Worm (Caenorhabditis elegans) whole organism, young adult: ENCODE results near the gene saps-1.

Experiments used
- B0019.2 ChIP-seq: fragments of 200-800 bp; sonication (Bioruptor generic); conservative IDR thresholded peaks from 2 replicates; pipeline ENCODE4 v1.3.6; 2022; ENCODE audit warnings: missing genetic modification reagents, missing genetic modification characterization, missing compliant biosample characterization
- B0336.3 ChIP-seq: fragments of 200-800 bp; sonication (Bioruptor generic); IDR thresholded peaks from 2 replicates; pipeline ENCODE4 v1.3.6; 2022; ENCODE audit warnings: missing genetic modification characterization, missing compliant biosample characterization
- C06A6.2 ChIP-seq: fragments of 200-800 bp; sonication (Bioruptor generic); conservative IDR thresholded peaks from 2 replicates; pipeline ENCODE4 v1.3.6; 2022; ENCODE audit warnings: missing genetic modification characterization, missing compliant biosample characterization
- C17E4.6 ChIP-seq: fragments of 200-800 bp; sonication (Bioruptor generic); IDR thresholded peaks from 2 replicates; pipeline ENCODE4 v1.3.6; 2022; ENCODE audit warnings: missing genetic modification reagents, missing genetic modification characterization, missing compliant biosample characterization
- D2030.7 ChIP-seq: fragments of 200-800 bp; sonication (Bioruptor generic); IDR thresholded peaks from 2 replicates; pipeline ENCODE4 v1.3.6; 2022; ENCODE audit warnings: missing genetic modification reagents, missing genetic modification characterization, missing compliant biosample characterization
- F33H1.4 ChIP-seq: fragments of 200-800 bp; sonication (Bioruptor generic); IDR thresholded peaks from 2 replicates; pipeline ENCODE4 v1.3.6; 2022; ENCODE audit warnings: missing genetic modification reagents, missing genetic modification characterization, missing compliant biosample characterization
- F57C9.4 ChIP-seq: sonication (generic microtip); optimal IDR thresholded peaks from 2 replicates; lab custom pipeline; 2017; ENCODE audit warnings: mild to moderate bottlenecking, missing genetic modification characterization, missing compliant biosample characterization
- Y79H2A.3 ChIP-seq: fragments of 200-800 bp; sonication (Bioruptor generic); conservative IDR thresholded peaks from 2 replicates; pipeline ENCODE4 v1.3.6; 2022; ENCODE audit warnings: missing genetic modification reagents, missing genetic modification characterization, missing compliant biosample characterization
- akir-1 ChIP-seq: fragments of 200-800 bp; sonication (Bioruptor generic); optimal IDR thresholded peaks from 2 replicates; lab custom pipeline; 2018; ENCODE audit warnings: mild to moderate bottlenecking, missing genetic modification characterization, moderate library complexity, missing compliant biosample characterization
- aptf-2 ChIP-seq: fragments of 200-800 bp; sonication (Bioruptor generic); conservative IDR thresholded peaks from 2 replicates; pipeline ENCODE4 v1.3.6; 2022; ENCODE audit warnings: missing genetic modification reagents, missing genetic modification characterization, missing compliant biosample characterization
- aptf-3 ChIP-seq: fragments of 200-800 bp; sonication (Bioruptor generic); IDR thresholded peaks from 2 replicates; pipeline ENCODE4 v1.3.6; 2022; ENCODE audit warnings: missing genetic modification characterization, missing compliant biosample characterization
- attf-5 ChIP-seq: fragments of 200-800 bp; sonication (Bioruptor generic); optimal IDR thresholded peaks from 2 replicates; lab custom pipeline; 2018; ENCODE audit warnings: mild to moderate bottlenecking, missing genetic modification characterization, missing compliant biosample characterization
- attf-6 ChIP-seq: fragments of 200-800 bp; sonication (Bioruptor generic); IDR thresholded peaks from 2 replicates; pipeline ENCODE4 v1.3.6; 2022; ENCODE audit warnings: missing genetic modification reagents, missing genetic modification characterization, missing compliant biosample characterization
- bed-1 ChIP-seq: fragments of 200-800 bp; sonication (Bioruptor generic); IDR thresholded peaks from 2 replicates; pipeline ENCODE4 v1.3.6; 2022; ENCODE audit warnings: missing genetic modification reagents, missing genetic modification characterization, missing compliant biosample characterization
- ccch-3 ChIP-seq: fragments of 200-800 bp; sonication (Bioruptor generic); optimal IDR thresholded peaks from 2 replicates; lab custom pipeline; 2018; ENCODE audit warnings: mild to moderate bottlenecking, missing genetic modification characterization, missing compliant biosample characterization
- cebp-1 ChIP-seq, 2 experiments: fragments of 200-800 bp in 1 of 2; sonication (Bioruptor generic) in 1 of 2; sonication (generic microtip) in 1 of 2; IDR thresholded peaks in 1 of 2; optimal IDR thresholded peaks in 1 of 2; 2 replicates each; pipeline versions ENCODE4 v1.3.6 to Lab custom; 2017 to 2022; ENCODE audit warnings: missing compliant biosample characterization in 2 of 2, missing genetic modification characterization in 2 of 2, mild to moderate bottlenecking in 1 of 2, missing genetic modification reagents in 1 of 2, moderate library complexity in 1 of 2
- ceh-27 ChIP-seq: fragments of 200-800 bp; sonication (Bioruptor generic); optimal IDR thresholded peaks from 2 replicates; lab custom pipeline; 2018; ENCODE audit warnings: mild to moderate bottlenecking, missing genetic modification characterization, moderate library complexity, missing compliant biosample characterization
- ceh-91 ChIP-seq: fragments of 200-800 bp; sonication (Bioruptor generic); IDR thresholded peaks from 2 replicates; pipeline ENCODE4 v1.3.6; 2022; ENCODE audit warnings: missing genetic modification reagents, missing genetic modification characterization, missing compliant biosample characterization
- chd-7 ChIP-seq: sonication (generic microtip); optimal IDR thresholded peaks from 2 replicates; lab custom pipeline; 2016; ENCODE audit warnings: mild to moderate bottlenecking, missing genetic modification characterization, moderate library complexity, missing compliant biosample characterization
- hlh-12 ChIP-seq: sonication (generic microtip); optimal IDR thresholded peaks from 2 replicates; lab custom pipeline; 2016; ENCODE audit warnings: missing genetic modification characterization, missing compliant biosample characterization
- hlh-26 ChIP-seq: fragments of 200-800 bp; sonication (Bioruptor generic); conservative IDR thresholded peaks from 2 replicates; pipeline ENCODE4 v1.3.6; 2022; ENCODE audit warnings: missing genetic modification reagents, missing genetic modification characterization, missing compliant biosample characterization
- hmg-1.2 ChIP-seq: fragments of 200-800 bp; sonication (Bioruptor generic); IDR thresholded peaks from 2 replicates; pipeline ENCODE4 v1.3.6; 2022; ENCODE audit warnings: missing genetic modification reagents, missing genetic modification characterization, missing compliant biosample characterization
- lag-1 ChIP-seq: fragments of 200-800 bp; sonication (Bioruptor generic); IDR thresholded peaks from 2 replicates; pipeline ENCODE4 v1.3.6; 2022; ENCODE audit warnings: missing genetic modification reagents, missing genetic modification characterization, missing compliant biosample characterization
- let-526 ChIP-seq: fragments of 200-800 bp; sonication (Bioruptor generic); IDR thresholded peaks from 2 replicates; pipeline ENCODE4 v1.3.6; 2022; ENCODE audit warnings: missing genetic modification reagents, missing genetic modification characterization, missing compliant biosample characterization
- lin-26 ChIP-seq: fragments of 200-800 bp; sonication (Bioruptor generic); IDR thresholded peaks from 2 replicates; pipeline ENCODE4 v1.3.6; 2022; ENCODE audit warnings: missing genetic modification reagents, missing genetic modification characterization, missing compliant biosample characterization
- lin-35 ChIP-seq, 3 experiments: fragments of 150-350 bp in 2 of 3; sonication (generic microtip) in 1 of 3; optimal IDR thresholded peaks; 2 replicates each; lab custom pipeline; 2014 to 2018; ENCODE audit warnings: missing biosample characterization in 3 of 3, missing genetic modification characterization in 3 of 3, missing genetic modification reagents in 3 of 3
- lin-54 ChIP-seq: fragments of 200-800 bp; sonication (Bioruptor generic); optimal IDR thresholded peaks from 2 replicates; lab custom pipeline; 2018; ENCODE audit warnings: mild to moderate bottlenecking, missing genetic modification characterization, missing compliant biosample characterization
- madf-10 ChIP-seq: sonication (generic microtip); optimal IDR thresholded peaks from 2 replicates; lab custom pipeline; 2016; ENCODE audit warnings: mild to moderate bottlenecking, missing genetic modification characterization, missing compliant biosample characterization
- madf-3 ChIP-seq: fragments of 200-800 bp; sonication (Bioruptor generic); IDR thresholded peaks from 2 replicates; pipeline ENCODE4 v1.3.6; 2022; ENCODE audit warnings: missing genetic modification reagents, missing genetic modification characterization, missing compliant biosample characterization
- madf-6 ChIP-seq: fragments of 200-800 bp; sonication (Bioruptor generic); IDR thresholded peaks from 2 replicates; pipeline ENCODE4 v1.3.6; 2022; ENCODE audit warnings: missing genetic modification reagents, missing genetic modification characterization, missing compliant biosample characterization
- madf-8 ChIP-seq: fragments of 200-800 bp; sonication (Bioruptor generic); conservative IDR thresholded peaks from 2 replicates; pipeline ENCODE4 v1.3.6; 2022; ENCODE audit warnings: missing genetic modification reagents, missing genetic modification characterization, missing compliant biosample characterization
- mcd-1 ChIP-seq: fragments of 200-800 bp; sonication (Bioruptor generic); IDR thresholded peaks from 2 replicates; pipeline ENCODE4 v1.3.6; 2022; ENCODE audit warnings: missing genetic modification reagents, missing genetic modification characterization, missing compliant biosample characterization
- mel-28 ChIP-seq: sonication (generic microtip); optimal IDR thresholded peaks from 2 replicates; lab custom pipeline; 2016; ENCODE audit warnings: borderline replicate concordance, mild to moderate bottlenecking, missing genetic modification characterization, missing compliant biosample characterization
- mes-4 ChIP-seq: sonication (generic microtip); optimal IDR thresholded peaks from 2 replicates; lab custom pipeline; 2016; ENCODE audit warnings: missing genotype, missing genetic modification characterization, missing compliant biosample characterization
- nhr-120 ChIP-seq: fragments of 200-800 bp; sonication (Bioruptor generic); IDR thresholded peaks from 2 replicates; pipeline ENCODE4 v1.3.6; 2022; ENCODE audit warnings: missing genetic modification characterization, missing compliant biosample characterization
- nhr-179 ChIP-seq: sonication (generic microtip); optimal IDR thresholded peaks from 2 replicates; lab custom pipeline; 2016; ENCODE audit warnings: mild to moderate bottlenecking, missing genetic modification characterization, missing compliant biosample characterization
- pha-4 ChIP-seq: fragments of 150-350 bp; sonication (generic microtip); optimal IDR thresholded peaks from 2 replicates; lab custom pipeline; 2014; ENCODE audit warnings: missing biosample characterization, missing genetic modification reagents, missing genetic modification characterization
- rpc-1 ChIP-seq, 2 experiments: fragments of 150-350 bp in 1 of 2; sonication (generic microtip) in 1 of 2; optimal IDR thresholded peaks; 2 replicates each; lab custom pipeline; 2014 to 2018; ENCODE audit warnings: missing biosample characterization in 1 of 2, missing genetic modification characterization in 1 of 2, missing genetic modification reagents in 1 of 2, missing genotype in 1 of 2
- snpc-1.1 ChIP-seq: sonication (generic microtip); optimal IDR thresholded peaks from 2 replicates; lab custom pipeline; 2017; ENCODE audit warnings: missing genetic modification characterization, mild to moderate bottlenecking, missing compliant biosample characterization, antibody characterized with exemption, moderate library complexity, missing genotype, missing genetic modification reagents; ENCODE audit not compliant: insufficient read depth
- snpc-1.3 ChIP-seq: sonication (generic microtip); optimal IDR thresholded peaks from 2 replicates; lab custom pipeline; 2017; ENCODE audit warnings: missing genetic modification characterization, mild to moderate bottlenecking, missing compliant biosample characterization, antibody characterized with exemption, moderate library complexity, missing genotype, missing genetic modification reagents; ENCODE audit not compliant: insufficient read depth
- tbx-9 ChIP-seq: sonication (generic microtip); optimal IDR thresholded peaks from 2 replicates; lab custom pipeline; 2016; ENCODE audit warnings: borderline replicate concordance, missing genetic modification characterization, inconsistent platforms, missing compliant biosample characterization
- unc-62 ChIP-seq: fragments of 150-350 bp; optimal IDR thresholded peaks from 2 replicates; lab custom pipeline; 2014; ENCODE audit warnings: missing biosample characterization, missing genetic modification reagents, missing genetic modification characterization
- zfh-2 ChIP-seq: fragments of 200-800 bp; sonication (Bioruptor generic); conservative IDR thresholded peaks from 2 replicates; pipeline ENCODE4 v1.3.6; 2022; ENCODE audit warnings: missing genetic modification reagents, missing genetic modification characterization, missing compliant biosample characterization
- ztf-18 ChIP-seq: sonication (generic microtip); optimal IDR thresholded peaks from 2 replicates; lab custom pipeline; 2016; ENCODE audit warnings: missing genotype, mild to moderate bottlenecking, missing genetic modification characterization, missing compliant biosample characterization
- ztf-22 ChIP-seq: fragments of 200-800 bp; sonication (Bioruptor generic); optimal IDR thresholded peaks from 2 replicates; lab custom pipeline; 2018; ENCODE audit warnings: mild to moderate bottlenecking, missing genetic modification characterization, moderate library complexity, missing compliant biosample characterization
- ztf-26 ChIP-seq: sonication (generic microtip); optimal IDR thresholded peaks from 2 replicates; lab custom pipeline; 2017; ENCODE audit warnings: missing genetic modification characterization, missing compliant biosample characterization

Gene saps-1

DNA sequence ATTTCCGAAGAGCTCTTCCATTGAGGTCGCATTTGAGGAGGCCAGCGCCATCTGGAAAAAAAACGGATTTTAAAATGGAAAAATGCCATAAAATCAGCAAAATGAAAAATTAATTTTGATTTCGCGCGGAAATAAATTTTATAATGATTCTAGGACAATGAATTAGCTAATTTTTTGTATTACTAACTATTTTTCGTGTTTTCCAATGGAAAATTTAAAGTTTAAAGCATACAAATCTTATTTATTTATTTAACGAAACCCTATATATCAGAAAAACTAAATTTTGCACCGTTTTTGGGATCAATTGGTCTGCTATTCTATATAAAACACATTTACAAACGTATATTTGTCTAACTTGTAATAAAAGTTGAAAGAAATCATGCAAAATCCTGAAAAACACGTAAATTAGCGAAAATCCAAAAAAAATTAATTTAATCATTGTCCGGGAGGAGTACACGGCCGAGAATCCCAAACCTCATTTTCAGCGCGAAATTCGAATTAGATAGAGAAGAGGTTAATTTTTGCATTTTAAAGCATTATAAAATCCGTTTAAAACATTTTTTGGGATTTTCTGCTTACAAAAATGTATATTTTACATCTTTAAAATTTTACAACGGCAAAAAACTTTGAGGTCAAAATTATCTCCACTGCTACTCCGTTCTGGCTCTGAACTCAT, 7.2 kb upstream of the saps-1 start, which contains the start of gene C47G2.3 (continued):
- TF ChIP-seq attf-6 (GFP tag; lab: Robert Waterston, UW) (no peak), lag-1 (GFP tag; lab: Robert Waterston, UW) (no peak), zfh-2 (GFP tag; lab: Robert Waterston, UW) (no peak), nhr-120 (GFP tag; lab: Robert Waterston, UW) (no peak), snpc-1.1 (no peak), akir-1 (GFP tag; lab: Kevin White, UChicago) (no peak), D2030.7 (GFP tag; lab: Robert Waterston, UW) (peak; percentile 56), cebp-1 (GFP tag; IDR thresholded peaks at IDR 0.05; lab: Robert Waterston, UW) (no peak), cebp-1 (tag; optimal IDR thresholded peaks at IDR 0.05; lab: Kevin White, UChicago) (no peak), pha-4 (tag; lab: Kevin White, UChicago) (no peak), hlh-12 (no peak), ccch-3 (GFP tag; lab: Kevin White, UChicago) (peak; percentile 13), chd-7 (tag; lab: Kevin White, UChicago) (no peak), madf-8 (GFP tag; lab: Robert Waterston, UW) (peak; percentile 25), ztf-18 (tag; lab: Kevin White, UChicago) (peak; percentile 20), Y79H2A.3 (GFP tag; lab: Robert Waterston, UW) (no peak), attf-5 (GFP tag; lab: Kevin White, UChicago) (no peak), lin-35 (GFP tag; optimal IDR thresholded peaks at IDR 0.05; lab: Kevin White, UChicago) (peak in 1 of 3 experiments; percentile 78), madf-3 (GFP tag; lab: Robert Waterston, UW) (0 out of 2 replicates have a peak, but pooled peaks have one; percentile 57), unc-62 (GFP tag; lab: Kevin White, UChicago) (no peak), aptf-3 (no peak), ztf-22 (GFP tag; lab: Kevin White, UChicago) (no peak), mes-4 (tag; lab: Kevin White, UChicago) (no peak), hlh-26 (GFP tag; lab: Robert Waterston, UW) (no peak), F33H1.4 (peak; percentile 43; the same call in 1 of the 2 replicates), tbx-9 (tag; lab: Kevin White, UChicago) (no peak), rpc-1 (optimal IDR thresholded peaks at IDR 0.05; lab: Kevin White, UChicago) (no peak), rpc-1 (tag; optimal IDR thresholded peaks at IDR 0.05; lab: Kevin White, UChicago) (no peak), mcd-1 (peak; percentile 66), let-526 (GFP tag; lab: Robert Waterston, UW) (no peak), ceh-27 (GFP tag; lab: Kevin White, UChicago) (peak; percentile 24), lin-54 (GFP tag; lab: Kevin White, UChicago) (peak; percentile 86), C06A6.2 (GFP tag; lab: Robert Waterston, UW) (no peak), C17E4.6 (no peak), ztf-26 (tag; lab: Kevin White, UChicago) (no peak), nhr-179 (no peak), B0336.3 (no peak)

DNA sequence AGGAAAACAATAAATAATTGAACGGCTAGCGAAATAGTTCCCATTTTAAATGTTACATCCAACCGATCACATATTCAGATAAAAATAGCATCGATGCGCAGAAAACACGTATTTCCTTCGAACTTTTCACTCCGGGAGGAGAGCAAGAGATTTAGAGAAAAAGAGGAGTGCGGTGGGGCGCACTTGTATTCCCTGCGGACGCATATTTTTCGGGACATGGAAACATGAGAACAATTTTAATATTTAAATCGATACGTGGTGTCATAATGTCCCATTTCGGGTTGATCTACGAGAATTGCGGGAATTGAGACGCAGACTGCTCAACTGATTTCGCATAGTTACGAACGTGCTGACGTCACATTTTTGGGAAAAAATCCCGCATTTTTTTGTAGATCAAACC, 4.1 kb upstream of the saps-1 start, which contains the start of gene C47G2.4:
Gene C47G2.4 (minus strand): TSS at position 174 of the 400 bp plus-strand sequence.
- no peak; the same call in none of the 2 replicates for TF ChIP-seq madf-6 (GFP tag; lab: Robert Waterston, UW)
- TF ChIP-seq madf-10 (tag; lab: Kevin White, UChicago), result no peak
- TF ChIP-seq nhr-179, result no peak
- TF ChIP-seq ceh-91 (GFP tag; lab: Robert Waterston, UW), result peak; percentile 28; the same call in 1 of the 2 replicates
- TF ChIP-seq aptf-3, result no peak
- no peak for TF ChIP-seq attf-6 (GFP tag; lab: Robert Waterston, UW)
- no peak for TF ChIP-seq snpc-1.3
- no peak for TF ChIP-seq F57C9.4 (tag; lab: Kevin White, UChicago)
- no peak for TF ChIP-seq B0019.2 (GFP tag; lab: Robert Waterston, UW)
- no peak for TF ChIP-seq lin-26 (GFP tag; lab: Robert Waterston, UW)
- no peak for TF ChIP-seq ztf-22 (GFP tag; lab: Kevin White, UChicago)
- TF ChIP-seq bed-1, result no peak
- TF ChIP-seq hmg-1.2 (GFP tag; lab: Robert Waterston, UW), result peak; percentile 60
- TF ChIP-seq aptf-2 (GFP tag; lab: Robert Waterston, UW), result no peak
- no peak for TF ChIP-seq mel-28 (tag; lab: Kevin White, UChicago)
- TF ChIP-seq madf-3 (GFP tag; lab: Robert Waterston, UW), result no peak
- TF ChIP-seq B0336.3, result no peak
